Worm (Caenorhabditis elegans): ENCODE measurements around the gene hrpf-2.

ce11 chrIV:6325772-6326171, 50.6 kb downstream of the hrpf-2 start:
- no peak for TF ChIP-seq ceh-2 (tag; optimal IDR thresholded peaks at IDR 0.05)
- no peak for TF ChIP-seq ama-1 (optimal IDR thresholded peaks at IDR 0.05)
